Worm (Caenorhabditis elegans) whole organism, mixed stage, embryonic: ENCODE results near the gene C03H12.1.
A peak's percentile ranks its signal among the peaks of the same experiment; 100 is the strongest.

Experiments used
- blmp-1 ChIP-seq: fragments of 150-350 bp; optimal IDR thresholded peaks from 2 replicates; lab custom pipeline; 2014; ENCODE audit warnings: missing biosample characterization, missing genetic modification characterization
- ceh-43 ChIP-seq: fragments of 200-800 bp; sonication (Bioruptor generic); optimal IDR thresholded peaks from 2 replicates; lab custom pipeline; 2018; ENCODE audit warnings: mild to moderate bottlenecking, missing genetic modification characterization, moderate library complexity, missing compliant biosample characterization
- ces-1 ChIP-seq: fragments of 150-350 bp; optimal IDR thresholded peaks from 2 replicates; lab custom pipeline; 2014; ENCODE audit warnings: missing biosample characterization, missing genetic modification reagents, missing genetic modification characterization
- cnd-1 ChIP-seq: fragments of 200-800 bp; sonication (Bioruptor generic); optimal IDR thresholded peaks from 2 replicates; lab custom pipeline; 2018; ENCODE audit warnings: mild to moderate bottlenecking, missing genetic modification characterization, missing compliant biosample characterization
- drap-1 ChIP-seq: fragments of 200-800 bp; sonication (Bioruptor generic); optimal IDR thresholded peaks from 3 replicates; lab custom pipeline; 2018; ENCODE audit warnings: mild to moderate bottlenecking, missing genetic modification characterization, missing compliant biosample characterization
- elt-1 ChIP-seq: sonication (generic microtip); optimal IDR thresholded peaks from 2 replicates; lab custom pipeline; 2017; ENCODE audit warnings: missing genetic modification characterization, mild to moderate bottlenecking, missing compliant biosample characterization, antibody characterized with exemption, moderate library complexity, borderline replicate concordance; ENCODE audit not compliant: insufficient read depth
- flh-1 ChIP-seq: fragments of 200-800 bp; sonication (Bioruptor generic); optimal IDR thresholded peaks from 2 replicates; lab custom pipeline; 2018; ENCODE audit warnings: mild to moderate bottlenecking, missing genetic modification characterization, moderate library complexity, missing compliant biosample characterization
- ham-2 ChIP-seq: fragments of 200-800 bp; sonication (Bioruptor generic); optimal IDR thresholded peaks from 2 replicates; lab custom pipeline; 2018; ENCODE audit warnings: mild to moderate bottlenecking, missing genetic modification characterization, missing compliant biosample characterization
- hlh-1 ChIP-seq: fragments of 150-350 bp; optimal IDR thresholded peaks from 2 replicates; lab custom pipeline; 2014; ENCODE audit warnings: missing biosample characterization, missing genetic modification reagents, missing genetic modification characterization
- lin-13 ChIP-seq: fragments of 150-350 bp; optimal IDR thresholded peaks from 2 replicates; lab custom pipeline; 2014; ENCODE audit warnings: missing biosample characterization, missing genetic modification characterization
- lin-32 ChIP-seq: fragments of 200-800 bp; sonication (Bioruptor generic); optimal IDR thresholded peaks from 2 replicates; lab custom pipeline; 2018; ENCODE audit warnings: mild to moderate bottlenecking, missing genetic modification characterization, missing compliant biosample characterization
- mab-5 ChIP-seq: fragments of 150-350 bp; optimal IDR thresholded peaks from 2 replicates; lab custom pipeline; 2014; ENCODE audit warnings: missing biosample characterization, missing genetic modification characterization
- mep-1 ChIP-seq: fragments of 150-350 bp; optimal IDR thresholded peaks from 2 replicates; lab custom pipeline; 2017; ENCODE audit warnings: missing biosample characterization, missing genetic modification reagents, missing genetic modification characterization, inconsistent platforms
- mls-2 ChIP-seq: sonication (generic microtip); optimal IDR thresholded peaks from 2 replicates; lab custom pipeline; 2016; ENCODE audit warnings: mild to moderate bottlenecking, missing genetic modification characterization, moderate library complexity, missing compliant biosample characterization
- nhr-237 ChIP-seq: fragments of 150-350 bp; optimal IDR thresholded peaks from 2 replicates; lab custom pipeline; 2014; ENCODE audit warnings: missing biosample characterization, missing genetic modification characterization
- nhr-28 ChIP-seq: fragments of 150-350 bp; optimal IDR thresholded peaks from 2 replicates; lab custom pipeline; 2014; ENCODE audit warnings: missing biosample characterization, missing genetic modification characterization
- nhr-76 ChIP-seq: sonication (generic microtip); optimal IDR thresholded peaks from 2 replicates; lab custom pipeline; 2017; ENCODE audit warnings: missing biosample characterization, missing genetic modification characterization
- pha-4 ChIP-seq: fragments of 150-350 bp; optimal IDR thresholded peaks from 2 replicates; lab custom pipeline; 2018; ENCODE audit warnings: missing biosample characterization, missing genetic modification reagents, missing genetic modification characterization
- snpc-4 ChIP-seq: fragments of 150-350 bp; optimal IDR thresholded peaks from 2 replicates; lab custom pipeline; 2014; ENCODE audit warnings: missing biosample characterization, missing genetic modification characterization
- sptf-1 ChIP-seq: sonication (generic microtip); optimal IDR thresholded peaks from 2 replicates; lab custom pipeline; 2017; ENCODE audit warnings: mild to moderate bottlenecking, missing genetic modification characterization, moderate library complexity, missing compliant biosample characterization
- tbx-8 ChIP-seq: fragments of 200-800 bp; sonication (Bioruptor generic); optimal IDR thresholded peaks from 2 replicates; lab custom pipeline; 2018; ENCODE audit warnings: mild to moderate bottlenecking, missing genetic modification characterization, moderate library complexity, missing compliant biosample characterization
- unc-120 ChIP-seq: sonication (generic microtip); optimal IDR thresholded peaks from 2 replicates; lab custom pipeline; 2017; ENCODE audit warnings: missing genetic modification characterization, missing compliant biosample characterization; ENCODE audit not compliant: poor library complexity, severe bottlenecking
- unc-62 ChIP-seq: fragments of 150-350 bp; optimal IDR thresholded peaks from 2 replicates; lab custom pipeline; 2014; ENCODE audit warnings: missing biosample characterization, missing genetic modification reagents, missing genetic modification characterization
- zip-8 ChIP-seq: fragments of 150-350 bp; optimal IDR thresholded peaks from 2 replicates; lab custom pipeline; 2014; ENCODE audit warnings: missing biosample characterization, missing genetic modification characterization

Gene C03H12.1

DNA sequence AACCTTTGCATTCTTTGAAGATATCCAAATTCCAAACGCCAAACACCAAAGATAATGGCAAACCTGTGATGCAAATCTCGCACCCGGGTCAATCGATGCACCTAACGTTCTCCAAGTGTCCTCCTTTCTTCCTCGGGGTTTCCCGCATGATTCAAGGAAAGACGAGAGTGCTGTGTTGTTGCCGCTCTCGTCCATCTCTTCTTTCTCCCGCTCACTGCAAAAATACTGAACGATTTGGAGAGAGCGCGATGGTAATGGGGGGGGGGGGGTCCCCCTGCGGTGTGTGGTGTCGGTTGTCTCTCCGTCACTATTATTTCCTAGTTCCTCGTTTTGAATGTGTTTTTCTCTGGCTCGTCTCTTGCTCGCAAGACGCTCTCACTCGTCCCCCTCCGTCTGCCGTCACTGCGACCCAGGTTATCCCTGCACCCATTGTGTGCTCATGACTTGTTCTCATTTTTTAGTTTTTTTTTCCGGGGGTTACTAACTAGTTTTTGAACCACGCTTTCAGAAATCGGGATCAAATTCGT, 18.2 kb downstream of the C03H12.1 start (continued):
- TF ChIP-seq snpc-4 (tag; lab: Kevin White, UChicago) (no peak), ceh-43 (peak; percentile 49), hlh-1 (peak; percentile 80)
- TF ChIP-seq, all 35 proteins: peak for 20

DNA sequence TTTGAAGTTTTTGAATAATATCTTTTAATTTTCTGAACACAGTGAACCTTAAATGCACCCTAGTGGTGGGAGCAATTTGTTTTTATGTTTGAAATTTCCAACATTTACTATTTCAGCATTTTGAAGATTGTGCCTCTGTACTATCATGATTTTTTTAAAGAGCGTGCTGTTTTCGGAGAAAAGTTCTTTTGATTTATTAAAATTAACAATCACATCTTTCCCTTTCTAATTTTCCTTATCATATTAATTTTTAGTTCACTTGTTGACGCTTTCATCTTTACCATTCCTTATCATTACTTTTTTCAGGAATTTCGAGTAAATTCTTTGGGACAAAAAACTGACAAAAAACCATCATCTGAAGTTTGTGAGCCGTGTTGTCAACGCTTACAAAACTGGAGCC, 18.7 kb downstream of the C03H12.1 start, which contains the start of gene nhr-48:
TSS of gene nhr-48 (plus strand) at position 301 of the 400 bp plus-strand sequence.
- no peak for TF ChIP-seq mab-5 (tag; lab: Kevin White, UChicago)
- no peak for TF ChIP-seq mls-2 (tag; lab: Kevin White, UChicago)
- TF ChIP-seq nhr-237 (tag; lab: Kevin White, UChicago), result no peak
- no peak for TF ChIP-seq ham-2 (GFP tag; lab: Kevin White, UChicago)
- no peak for TF ChIP-seq pha-4 (tag; lab: Kevin White, UChicago)
- TF ChIP-seq zip-8 (tag; lab: Kevin White, UChicago), result no peak
- TF ChIP-seq ces-1 (GFP tag; lab: Kevin White, UChicago), result no peak
- no peak for TF ChIP-seq unc-62 (GFP tag; lab: Kevin White, UChicago)

DNA sequence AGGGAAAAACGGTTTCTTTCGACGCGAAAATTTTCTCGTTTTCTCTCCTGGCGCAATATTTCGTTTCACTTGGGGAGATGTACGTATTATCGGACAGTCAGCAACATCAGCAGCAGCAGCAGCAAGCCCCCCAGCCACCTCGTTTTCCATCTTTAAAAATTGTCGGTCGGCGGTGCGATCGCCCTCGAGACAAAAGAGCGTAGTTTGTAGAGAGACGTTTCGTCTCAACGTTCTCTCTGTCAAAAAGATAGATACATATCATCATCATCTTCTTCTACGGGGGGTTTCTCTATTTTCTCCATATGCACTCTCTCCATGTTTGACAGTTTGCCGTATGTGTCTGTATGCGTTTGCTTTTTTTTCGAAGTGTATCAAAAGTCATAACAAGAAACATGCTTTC, 20.3 kb downstream of the C03H12.1 start:
- TF ChIP-seq sptf-1 (tag; lab: Kevin White, UChicago), result no peak
- no peak for TF ChIP-seq mab-5 (tag; lab: Kevin White, UChicago)
- peak; percentile 13 for TF ChIP-seq ham-2 (GFP tag; lab: Kevin White, UChicago)
- no peak for TF ChIP-seq mep-1 (tag; lab: Kevin White, UChicago)

DNA sequence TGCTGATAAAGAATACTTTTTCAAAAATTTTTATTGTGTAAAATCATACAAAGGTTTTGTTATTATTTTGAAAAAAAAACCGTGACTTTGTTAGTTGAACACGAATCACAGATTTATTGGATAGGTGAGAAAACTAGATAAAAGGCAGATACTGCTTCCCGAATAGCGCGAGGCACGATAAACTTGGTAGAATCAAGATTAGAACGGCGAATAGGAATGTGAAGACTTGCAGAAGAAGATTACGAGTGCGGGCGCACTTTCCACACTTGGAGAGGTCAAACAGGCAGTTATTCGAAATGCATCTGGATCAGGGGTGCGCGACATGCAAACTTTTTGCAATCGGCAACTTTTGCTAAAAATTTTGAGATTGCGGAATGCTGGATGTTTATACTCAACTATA, 23.9 kb downstream of the C03H12.1 start:
- peak; percentile 42 for TF ChIP-seq ham-2 (GFP tag; lab: Kevin White, UChicago)
- no peak for TF ChIP-seq unc-120 (tag; lab: Kevin White, UChicago)
- TF ChIP-seq elt-1 (tag; lab: Kevin White, UChicago), result peak; percentile 70

DNA sequence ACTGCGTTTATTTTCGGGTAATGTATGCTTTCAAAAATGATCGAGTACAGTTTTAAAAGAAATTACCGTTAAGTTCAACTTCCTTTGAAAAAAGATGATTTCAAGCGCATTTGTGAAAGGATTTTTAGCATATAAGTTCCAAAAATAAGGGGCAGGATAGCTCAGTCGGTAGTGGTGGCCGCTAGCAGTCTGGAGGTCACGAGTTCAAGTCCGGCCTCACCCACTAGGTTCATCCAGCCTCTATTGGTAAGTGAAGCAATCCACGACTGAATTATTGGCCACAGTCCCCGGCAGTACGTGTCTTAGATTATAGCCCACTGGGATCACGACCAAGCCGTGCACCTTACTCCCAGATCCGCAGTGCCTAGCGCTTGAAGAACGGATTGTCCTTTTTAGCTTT, 27.7 kb downstream of the C03H12.1 start:
- TF ChIP-seq sptf-1 (tag; lab: Kevin White, UChicago), result no peak
- no peak for TF ChIP-seq mep-1 (tag; lab: Kevin White, UChicago)
- no peak for TF ChIP-seq unc-62 (GFP tag; lab: Kevin White, UChicago)
- no peak for TF ChIP-seq flh-1 (GFP tag; lab: Kevin White, UChicago)
- no peak for TF ChIP-seq mab-5 (tag; lab: Kevin White, UChicago)
- TF ChIP-seq, all 35 proteins: peak for 0

DNA sequence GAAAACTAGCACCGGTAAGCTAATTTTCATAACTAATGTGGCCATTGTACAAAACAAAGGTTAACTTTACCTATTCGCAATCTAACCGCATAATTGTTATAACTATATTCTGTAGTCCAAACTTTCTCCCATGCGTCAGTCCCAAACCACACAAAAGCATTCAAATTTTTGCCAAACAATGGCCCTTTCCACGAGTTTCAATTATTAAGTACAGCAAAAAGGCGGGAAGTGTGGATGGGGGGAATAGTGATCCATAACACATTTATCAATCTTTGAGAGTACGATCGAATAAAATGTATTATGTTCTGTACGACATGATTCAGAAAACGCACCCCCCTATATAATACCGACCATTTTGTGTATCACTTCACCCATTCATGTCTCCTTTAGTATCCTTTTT, 29.1 kb downstream of the C03H12.1 start, which contains the start of gene ZK662.6:
TSS of gene ZK662.6 (plus strand) at position 301 of the 400 bp plus-strand sequence.
- no peak for TF ChIP-seq snpc-4 (tag; lab: Kevin White, UChicago)
- TF ChIP-seq ham-2 (GFP tag; lab: Kevin White, UChicago), result no peak
- no peak for TF ChIP-seq tbx-8 (GFP tag; lab: Kevin White, UChicago)
- TF ChIP-seq mab-5 (tag; lab: Kevin White, UChicago), result no peak
- TF ChIP-seq blmp-1 (tag; lab: Kevin White, UChicago), result no peak
- no peak for TF ChIP-seq drap-1 (GFP tag; lab: Kevin White, UChicago)
- no peak for TF ChIP-seq ces-1 (GFP tag; lab: Kevin White, UChicago)
- TF ChIP-seq sptf-1 (tag; lab: Kevin White, UChicago), result no peak
- no peak for TF ChIP-seq lin-32 (GFP tag; lab: Kevin White, UChicago)
- no peak for TF ChIP-seq cnd-1 (tag; lab: Kevin White, UChicago)
- TF ChIP-seq nhr-28, result no peak

DNA sequence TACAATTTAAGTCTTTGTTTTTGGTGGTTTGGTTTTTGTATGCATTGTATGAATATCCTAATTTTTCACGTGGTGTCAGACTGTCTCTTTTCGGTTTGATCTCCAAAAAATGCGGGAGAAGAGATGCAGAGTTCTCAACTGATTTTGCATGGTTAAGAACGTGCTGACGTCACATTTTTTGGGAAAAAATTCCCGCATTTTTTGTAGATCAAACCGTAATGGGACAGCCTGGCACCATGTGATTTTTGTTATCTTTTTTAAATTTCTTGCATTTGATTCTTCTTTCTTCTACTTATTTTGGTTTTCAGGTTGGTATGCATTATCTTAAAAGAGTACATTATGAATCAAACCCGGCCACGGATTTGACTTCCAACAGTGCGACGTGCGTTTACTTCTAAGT, 32.1 kb downstream of the C03H12.1 start, which contains the start of gene ZK662.5:
TSS of gene ZK662.5 (plus strand) at position 301 of the 400 bp plus-strand sequence.
- TF ChIP-seq lin-13 (tag; lab: Kevin White, UChicago) (no peak), ces-1 (GFP tag; lab: Kevin White, UChicago) (no peak), blmp-1 (tag; lab: Kevin White, UChicago) (no peak), tbx-8 (GFP tag; lab: Kevin White, UChicago) (no peak), lin-32 (GFP tag; lab: Kevin White, UChicago) (no peak), nhr-76 (no peak), ham-2 (GFP tag; lab: Kevin White, UChicago) (no peak), hlh-1 (no peak)
- TF ChIP-seq, all 35 proteins: peak for 0
